Fruit fly (Drosophila melanogaster) whole organism, embryonic: ENCODE data around the gene CG46459.

Experiments used
- Ada2b ChIP-seq: fragments of 200-800 bp; sonication (Bioruptor generic); IDR thresholded peaks from 2 replicates; pipeline ENCODE4 v1.3.6; 2022; ENCODE audit warnings: missing biosample characterization, missing genetic modification characterization
- Bdp1 ChIP-seq: fragments of 200-800 bp; sonication (Bioruptor generic); optimal IDR thresholded peaks from 3 replicates; lab custom pipeline; 2016; ENCODE audit warnings: missing biosample characterization, missing genetic modification characterization
- CG10209 ChIP-seq: fragments of 200-800 bp; sonication (Bioruptor generic); optimal IDR thresholded peaks from 3 replicates; lab custom pipeline; 2017; ENCODE audit warnings: missing biosample characterization, mild to moderate bottlenecking, missing genetic modification characterization, missing genetic modification reagents
- CG10366 ChIP-seq: fragments of 200-800 bp; sonication (Bioruptor generic); IDR thresholded peaks from 2 replicates; pipeline ENCODE4 v1.3.6; 2022; ENCODE audit warnings: missing biosample characterization, missing genetic modification characterization
- CG11696 ChIP-seq: fragments of 200-800 bp; sonication (Bioruptor generic); IDR thresholded peaks from 2 replicates; pipeline ENCODE4 v1.3.6; 2022; ENCODE audit warnings: missing biosample characterization, missing genetic modification characterization
- CG17328 ChIP-seq: fragments of 200-800 bp; sonication (Bioruptor generic); IDR thresholded peaks from 2 replicates; pipeline ENCODE4 v1.3.6; 2022; ENCODE audit warnings: missing biosample characterization, missing genetic modification characterization
- CG17359 ChIP-seq: fragments of 200-800 bp; sonication (Bioruptor generic); optimal IDR thresholded peaks from 3 replicates; lab custom pipeline; 2018; ENCODE audit warnings: missing biosample characterization, mild to moderate bottlenecking, missing genetic modification characterization, moderate library complexity
- CG2199 ChIP-seq: fragments of 200-800 bp; sonication (Bioruptor generic); IDR thresholded peaks from 3 replicates; pipeline ENCODE4 v1.3.6; 2022; ENCODE audit warnings: missing biosample characterization, missing genetic modification characterization
- CG2712 ChIP-seq: fragments of 200-800 bp; optimal IDR thresholded peaks from 3 replicates; lab custom pipeline; 2019; ENCODE audit warnings: missing biosample characterization, mild to moderate bottlenecking, missing genetic modification characterization, moderate library complexity
- CG30403 ChIP-seq: fragments of 200-800 bp; sonication (Bioruptor generic); optimal IDR thresholded peaks from 3 replicates; lab custom pipeline; 2016; ENCODE audit warnings: missing biosample characterization, missing genetic modification characterization
- CG8924 ChIP-seq: fragments of 200-800 bp; optimal IDR thresholded peaks from 3 replicates; lab custom pipeline; 2019; ENCODE audit warnings: missing biosample characterization, mild to moderate bottlenecking, missing genetic modification characterization, moderate library complexity
- Hey ChIP-seq: fragments of 200-800 bp; sonication (Bioruptor generic); optimal IDR thresholded peaks from 3 replicates; lab custom pipeline; 2018; ENCODE audit warnings: missing biosample characterization, mild to moderate bottlenecking, missing genetic modification characterization
- Hr78 ChIP-seq, 2 experiments: fragments of 200-800 bp in 1 of 2; fragments of >200 bp in 1 of 2; sonication (Bioruptor generic) in 1 of 2; optimal IDR thresholded peaks; 2 replicates each; lab custom pipeline; 2017 to 2019; ENCODE audit warnings: missing biosample characterization in 2 of 2, missing genetic modification characterization in 2 of 2, mild to moderate bottlenecking in 1 of 2, moderate library complexity in 1 of 2
- Med ChIP-seq: fragments of 200-800 bp; sonication (Bioruptor generic); peaks from one replicate; lab custom pipeline; 2016; ENCODE audit warnings: missing biosample characterization, missing genetic modification characterization, mild to moderate bottlenecking, inconsistent platforms, moderate library complexity
- Meics ChIP-seq: fragments of 200-800 bp; sonication (Bioruptor generic); optimal IDR thresholded peaks from 2 replicates; lab custom pipeline; 2017; ENCODE audit warnings: missing biosample characterization, mild to moderate bottlenecking, missing genetic modification characterization
- Pdp1 ChIP-seq, 2 experiments: fragments of 200-800 bp; sonication (Bioruptor generic); optimal IDR thresholded peaks; 3 replicates each; lab custom pipeline; 2016; ENCODE audit warnings: missing biosample characterization in 2 of 2, missing genetic modification characterization in 2 of 2, mild to moderate bottlenecking in 1 of 2, moderate library complexity in 1 of 2
- Ptx1 ChIP-seq: fragments of 200-800 bp; sonication (Bioruptor generic); IDR thresholded peaks from 2 replicates; pipeline ENCODE4 v1.3.6; 2022; ENCODE audit warnings: missing biosample characterization, missing genetic modification characterization
- Xbp1 ChIP-seq: fragments of 200-800 bp; sonication (Bioruptor generic); optimal IDR thresholded peaks from 3 replicates; lab custom pipeline; 2016; ENCODE audit warnings: missing biosample characterization, mild to moderate bottlenecking, missing genetic modification characterization
- chinmo ChIP-seq: fragments of 200-800 bp; sonication (Bioruptor generic); IDR thresholded peaks from 4 replicates; pipeline ENCODE4 v1.3.6; 2022; ENCODE audit warnings: missing biosample characterization, missing genetic modification characterization; ENCODE audit not compliant: partially characterized antibody
- ci ChIP-seq: fragments of 200-800 bp; sonication (Bioruptor generic); IDR thresholded peaks from 3 replicates; pipeline ENCODE4 v1.3.6; 2022; ENCODE audit warnings: missing biosample characterization, missing genetic modification characterization
- croc ChIP-seq: fragments of 200-800 bp; sonication (Bioruptor generic); conservative IDR thresholded peaks from 3 replicates; pipeline ENCODE4 v1.3.6; 2022; ENCODE audit warnings: missing biosample characterization, missing genetic modification characterization
- emc ChIP-seq: fragments of 200-800 bp; sonication (Bioruptor generic); optimal IDR thresholded peaks from 2 replicates; lab custom pipeline; 2016; ENCODE audit warnings: missing biosample characterization, missing genetic modification characterization
- gcm ChIP-seq: fragments of 200-800 bp; sonication (Bioruptor generic); optimal IDR thresholded peaks from 2 replicates; lab custom pipeline; 2019; ENCODE audit warnings: missing biosample characterization, mild to moderate bottlenecking, missing genetic modification characterization, moderate library complexity
- gem ChIP-seq: fragments of 200-800 bp; sonication (Bioruptor generic); optimal IDR thresholded peaks from 2 replicates; lab custom pipeline; 2019; ENCODE audit warnings: missing biosample characterization, mild to moderate bottlenecking, missing genetic modification characterization, moderate library complexity
- grau ChIP-seq: fragments of 200-800 bp; optimal IDR thresholded peaks from 3 replicates; lab custom pipeline; 2019; ENCODE audit warnings: missing biosample characterization, mild to moderate bottlenecking, missing genetic modification characterization, moderate library complexity
- her ChIP-seq: fragments of 200-800 bp; sonication (Bioruptor generic); optimal IDR thresholded peaks from 2 replicates; lab custom pipeline; 2016; ENCODE audit warnings: missing biosample characterization, missing genetic modification characterization
- hth ChIP-seq: fragments of >200 bp; optimal IDR thresholded peaks from 2 replicates; lab custom pipeline; 2017; ENCODE audit warnings: inconsistent platforms
- nerfin-2 ChIP-seq: fragments of 200-800 bp; sonication (Bioruptor generic); IDR thresholded peaks from 2 replicates; pipeline ENCODE4 v1.3.6; 2022; ENCODE audit warnings: missing biosample characterization, missing genetic modification characterization; ENCODE audit not compliant: partially characterized antibody
- row ChIP-seq: fragments of 200-800 bp; sonication (Bioruptor generic); IDR thresholded peaks from 3 replicates; pipeline ENCODE4 v1.3.6; 2022; ENCODE audit warnings: missing biosample characterization, missing genetic modification characterization
- sens ChIP-seq: fragments of 200-800 bp; sonication (Bioruptor generic); peaks from one replicate; lab custom pipeline; 2016; ENCODE audit warnings: missing biosample characterization, missing genetic modification characterization
- sens-2 ChIP-seq: fragments of 200-800 bp; sonication (Bioruptor generic); IDR thresholded peaks from 2 replicates; pipeline ENCODE4 v1.3.6; 2022; ENCODE audit warnings: missing biosample characterization, missing genetic modification characterization
- seq ChIP-seq: fragments of 200-800 bp; sonication (Bioruptor generic); IDR thresholded peaks from 2 replicates; pipeline ENCODE4 v1.3.6; 2022; ENCODE audit warnings: missing biosample characterization, missing genetic modification characterization
- slbo ChIP-seq: fragments of 200-800 bp; sonication (Bioruptor generic); IDR thresholded peaks from 2 replicates; pipeline ENCODE4 v1.3.6; 2022; ENCODE audit warnings: missing biosample characterization, missing genetic modification characterization
- sug ChIP-seq: fragments of 200-800 bp; optimal IDR thresholded peaks from 2 replicates; lab custom pipeline; 2019; ENCODE audit warnings: missing biosample characterization, mild to moderate bottlenecking, missing genetic modification characterization, moderate library complexity
- vvl ChIP-seq: fragments of 200-800 bp; sonication (Bioruptor generic); IDR thresholded peaks from 2 replicates; pipeline ENCODE4 v1.3.6; 2022; ENCODE audit warnings: missing biosample characterization, missing genetic modification characterization
- zen ChIP-seq: fragments of 200-800 bp; sonication (Bioruptor generic); optimal IDR thresholded peaks from 3 replicates; lab custom pipeline; 2018; ENCODE audit warnings: missing biosample characterization, mild to moderate bottlenecking, missing genetic modification characterization, moderate library complexity

The CG46459 gene

dm6 chr3R:10678935-10679565, 17.4 kb upstream of the CG46459 start (continued):
- peak in 1 of 2 experiments; percentile 67 for TF ChIP-seq Pdp1 (GFP tag; optimal IDR thresholded peaks at IDR 0.05; lab: Kevin White, UChicago)
- 0 out of 2 replicates have a peak, but pooled peaks have one; percentile 37 for TF ChIP-seq seq (GFP tag; lab: Robert Waterston, UW)
- TF ChIP-seq gem (tag; lab: Kevin White, UChicago) = peak; percentile 51
- peak; percentile 38; the same call in 1 of the 2 replicates for TF ChIP-seq Ada2b
- peak; percentile 25; the same call in 1 of the 2 replicates for TF ChIP-seq Ptx1
- TF ChIP-seq CG10209 (GFP tag; lab: Kevin White, UChicago) = peak; percentile 3
- peak; percentile 12 for TF ChIP-seq CG30403 (GFP tag; lab: Kevin White, UChicago)
- peak; percentile 21 for TF ChIP-seq CG8924 (tag; lab: Kevin White, UChicago)
- TF ChIP-seq vvl = 0 out of 2 replicates have a peak, but pooled peaks have one; percentile 6
- TF ChIP-seq ci = 0 out of 3 replicates have a peak, but pooled peaks have one; percentile 26
- no peak for TF ChIP-seq CG17359 (tag; lab: Kevin White, UChicago)
- no peak for TF ChIP-seq emc
- TF ChIP-seq row = peak; percentile 56
- TF ChIP-seq Hey = no peak
- TF ChIP-seq grau = peak; percentile 27
- TF ChIP-seq CG2712 (tag; lab: Kevin White, UChicago) = peak; percentile 22
- peak; percentile 13 for TF ChIP-seq sug (tag; lab: Kevin White, UChicago)
- TF ChIP-seq Meics (GFP tag; lab: Kevin White, UChicago) = peak; percentile 9
- TF ChIP-seq Med (GFP tag; lab: Kevin White, UChicago) = peak; percentile 57
- TF ChIP-seq croc (GFP tag; lab: Robert Waterston, UW) = no peak
- no peak for TF ChIP-seq CG11696 (GFP tag; lab: Robert Waterston, UW)
- TF ChIP-seq her = no peak
- peak; percentile 55 for TF ChIP-seq CG17328 (GFP tag; lab: Robert Waterston, UW)
- peak in 1 of 2 experiments; percentile 3 for TF ChIP-seq Hr78 (GFP tag; optimal IDR thresholded peaks at IDR 0.05; lab: Kevin White, UChicago)
- TF ChIP-seq zen (tag; lab: Kevin White, UChicago) = no peak
- peak; percentile 25 for TF ChIP-seq Xbp1
- peak; percentile 30; the same call in 1 of the 2 replicates for TF ChIP-seq CG10366 (GFP tag; lab: Robert Waterston, UW)
- TF ChIP-seq slbo (GFP tag; lab: Robert Waterston, UW) = peak; percentile 44
- TF ChIP-seq, all 482 proteins: peak for 34

- TF ChIP-seq chinmo (0 out of 4 replicates have a peak, but pooled peaks have one; percentile 38), gcm (GFP tag; lab: Kevin White, UChicago) (peak; percentile 6), nerfin-2 (GFP tag; lab: Robert Waterston, UW) (no peak), CG2199 (GFP tag; lab: Robert Waterston, UW) (peak; percentile 51; the same call in 1 of the 3 replicates), sens-2 (GFP tag; lab: Robert Waterston, UW) (no peak), Bdp1 (GFP tag; lab: Kevin White, UChicago) (no peak), hth (lab: Kevin White, UChicago) (no peak), Pdp1 (GFP tag; optimal IDR thresholded peaks at IDR 0.05; lab: Kevin White, UChicago) (peak in 1 of 2 experiments; percentile 63), sens (peak; percentile 46)
Observed at dm6 chr3R:10679911-10680310, 16.5 kb upstream of the CG46459 start.
